Fruit fly (Drosophila melanogaster): ENCODE data around the gene CG14195.

CG14195 gene

DNA sequence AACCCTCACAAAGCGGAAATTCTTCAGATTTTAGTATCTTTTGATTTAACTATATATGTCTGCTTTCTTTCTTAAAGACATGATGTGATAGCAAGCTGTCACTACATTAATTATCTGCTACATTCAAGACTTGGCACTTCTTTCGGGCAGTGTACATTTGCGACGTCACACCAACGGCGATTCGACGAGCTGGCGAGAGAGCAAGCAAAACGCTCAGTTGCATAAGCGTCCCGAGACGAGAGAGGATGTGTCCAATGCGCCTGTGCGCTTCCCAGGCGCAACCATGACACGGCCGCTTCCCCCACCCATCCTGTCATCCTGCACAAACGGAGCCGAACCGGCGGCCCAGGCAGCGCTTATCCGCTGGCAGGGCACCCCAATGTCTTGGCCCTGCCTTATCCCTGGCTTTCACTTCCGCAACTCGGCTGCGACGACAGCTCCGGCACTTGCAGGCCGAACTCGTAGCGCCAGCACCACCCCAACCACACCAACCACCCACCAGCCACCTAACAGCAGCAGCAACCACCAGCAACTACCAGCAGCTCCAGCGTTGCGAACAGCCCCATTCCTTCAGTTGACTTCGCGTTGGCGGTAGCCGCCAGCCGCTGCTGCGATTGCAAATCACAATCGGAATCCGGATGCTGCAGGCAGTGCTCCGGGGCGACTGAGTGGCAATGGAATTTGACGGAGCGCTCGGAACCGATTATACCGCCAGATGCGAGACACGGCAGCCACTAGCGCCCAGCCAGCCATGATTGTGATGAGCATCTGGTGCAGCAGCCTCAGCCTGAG, 36.7 kb upstream of the CG14195 start, which contains the start of gene Hs3st-B:
Gene Hs3st-B (plus strand): TSS at position 214 of the 792 bp plus-strand sequence.
- TF ChIP-seq Eip78C (GFP tag) (peak; percentile 43), CG34406 (GFP tag; optimal IDR thresholded peaks at IDR 0.05) (no peak), CG32006 (GFP tag; optimal IDR thresholded peaks at IDR 0.05) (no peak), CG4318 (GFP tag; optimal IDR thresholded peaks at IDR 0.05) (no peak), esn (GFP tag; optimal IDR thresholded peaks at IDR 0.05) (no peak), topi (GFP tag; optimal IDR thresholded peaks at IDR 0.05) (no peak), CG3919 (GFP tag; optimal IDR thresholded peaks at IDR 0.05) (no peak), eg (GFP tag; IDR thresholded peaks at IDR 0.05) (no peak), CG11902 (GFP tag; optimal IDR thresholded peaks at IDR 0.05) (no peak), vri (GFP tag; optimal IDR thresholded peaks at IDR 0.05) (peak; percentile 14), Smox (GFP tag; optimal IDR thresholded peaks at IDR 0.05) (no peak), Sox15 (GFP tag; optimal IDR thresholded peaks at IDR 0.05) (no peak), CG9139 (GFP tag; optimal IDR thresholded peaks at IDR 0.05) (no peak), achi (GFP tag; optimal IDR thresholded peaks at IDR 0.05) (no peak), Gug (GFP tag; IDR thresholded peaks at IDR 0.05) (no peak)

DNA sequence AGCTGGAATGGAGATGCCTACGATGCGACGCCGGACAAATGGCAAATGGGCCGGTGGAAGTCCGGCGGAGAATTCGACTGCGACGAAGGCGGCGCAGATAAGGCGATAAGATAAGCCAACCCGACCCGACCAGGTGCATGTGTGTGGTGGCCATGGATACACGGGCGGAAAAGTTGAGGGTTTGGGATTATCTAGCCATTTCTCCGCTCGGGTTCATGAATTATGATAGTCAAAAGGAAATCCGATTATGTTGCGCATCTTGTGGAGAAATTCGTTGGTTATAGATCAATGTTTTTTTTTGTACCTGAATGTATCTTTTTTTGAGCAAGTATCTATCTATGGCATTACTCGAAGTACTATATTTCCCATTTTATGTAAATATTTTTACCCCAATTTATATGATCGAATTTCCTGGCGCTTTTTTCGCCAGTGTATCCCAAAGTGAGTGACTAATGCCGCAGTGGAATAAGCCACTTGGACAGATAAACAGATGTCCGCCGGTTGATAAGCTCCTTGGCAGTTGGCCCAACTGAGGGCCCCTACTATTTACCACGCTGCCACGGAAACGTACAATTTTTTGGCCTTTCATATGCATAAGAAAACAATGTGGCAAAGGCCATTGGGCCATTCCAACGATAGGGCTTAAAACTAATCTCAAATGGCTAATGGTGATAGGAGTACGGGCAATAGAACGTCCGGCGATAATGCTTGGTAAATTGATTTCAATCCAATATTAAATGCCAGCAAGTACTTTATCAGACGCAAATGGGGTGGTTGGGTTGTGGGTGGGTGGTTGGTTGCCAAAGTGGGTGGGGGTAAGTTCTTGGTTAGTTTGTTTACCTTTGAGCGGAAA, 35.5 kb upstream of the CG14195 start, which contains the start of gene CG7992:
Gene CG7992 (minus strand): TSS at position 51 of the 853 bp plus-strand sequence.
- TF ChIP-seq Eip93F (GFP tag; optimal IDR thresholded peaks at IDR 0.05), result no peak
- TF ChIP-seq CG9139 (GFP tag; optimal IDR thresholded peaks at IDR 0.05), result no peak
- no peak for TF ChIP-seq CG3032 (tag; optimal IDR thresholded peaks at IDR 0.05)
- TF ChIP-seq net (GFP tag; optimal IDR thresholded peaks at IDR 0.05), result peak; percentile 48
- TF ChIP-seq esn (GFP tag; optimal IDR thresholded peaks at IDR 0.05), result peak; percentile 64
- peak; percentile 80 for TF ChIP-seq Eip78C (GFP tag)
- TF ChIP-seq CG6276 (GFP tag; optimal IDR thresholded peaks at IDR 0.05), result no peak
- no peak for TF ChIP-seq CG11294 (GFP tag; IDR thresholded peaks at IDR 0.05)
- peak; percentile 33 for TF ChIP-seq Sox14 (GFP tag; optimal IDR thresholded peaks at IDR 0.05)
- TF ChIP-seq lz (GFP tag; optimal IDR thresholded peaks at IDR 0.05), result peak; percentile 49
- TF ChIP-seq CG8632 (GFP tag; optimal IDR thresholded peaks at IDR 0.05), result peak; percentile 40
- TF ChIP-seq achi (GFP tag; optimal IDR thresholded peaks at IDR 0.05), result peak; percentile 4
- TF ChIP-seq CG6792 (GFP tag; optimal IDR thresholded peaks at IDR 0.05), result peak; percentile 56
- TF ChIP-seq topi (GFP tag; optimal IDR thresholded peaks at IDR 0.05), result peak; percentile 58
- peak; percentile 45 for TF ChIP-seq pdm3 (GFP tag; optimal IDR thresholded peaks at IDR 0.05)
- TF ChIP-seq CG8119 (GFP tag; IDR thresholded peaks at IDR 0.05), result 0 out of 3 replicates have a peak, but pooled peaks have one; percentile 32
- peak; percentile 56 for TF ChIP-seq CG34406 (GFP tag; optimal IDR thresholded peaks at IDR 0.05)
- TF ChIP-seq cyc (GFP tag; optimal IDR thresholded peaks at IDR 0.05), result peak; percentile 41
- TF ChIP-seq CG32006 (GFP tag; optimal IDR thresholded peaks at IDR 0.05), result peak; percentile 30
- TF ChIP-seq vri (GFP tag; optimal IDR thresholded peaks at IDR 0.05), result peak; percentile 43
- no peak for TF ChIP-seq CG6808 (GFP tag; optimal IDR thresholded peaks at IDR 0.05)
- TF ChIP-seq CG31627 (GFP tag; optimal IDR thresholded peaks at IDR 0.05), result peak; percentile 47
- peak; percentile 51 for TF ChIP-seq Hr39 (GFP tag; optimal IDR thresholded peaks at IDR 0.05)
- TF ChIP-seq dac (GFP tag; optimal IDR thresholded peaks at IDR 0.05), result no peak
- TF ChIP-seq Smox (GFP tag; optimal IDR thresholded peaks at IDR 0.05), result peak; percentile 62
- peak; percentile 55 for TF ChIP-seq OdsH (GFP tag; optimal IDR thresholded peaks at IDR 0.05)
- peak; percentile 15 for TF ChIP-seq CG10631 (GFP tag; optimal IDR thresholded peaks at IDR 0.05)
- peak; percentile 22 for TF ChIP-seq Hr4 (GFP tag; optimal IDR thresholded peaks at IDR 0.05)
- TF ChIP-seq Hr38 (GFP tag; optimal IDR thresholded peaks at IDR 0.05), result no peak
- TF ChIP-seq CG11902 (GFP tag; optimal IDR thresholded peaks at IDR 0.05), result peak; percentile 6
- TF ChIP-seq Sox15 (GFP tag; optimal IDR thresholded peaks at IDR 0.05), result peak; percentile 31
- TF ChIP-seq eg (GFP tag; IDR thresholded peaks at IDR 0.05), result 0 out of 3 replicates have a peak, but pooled peaks have one; percentile 31
- no peak for TF ChIP-seq svp (GFP tag)
- peak; percentile 12 for TF ChIP-seq fkh (GFP tag; optimal IDR thresholded peaks at IDR 0.05)
- TF ChIP-seq Ets21C (GFP tag; optimal IDR thresholded peaks at IDR 0.05), result no peak
- TF ChIP-seq Gug (GFP tag; IDR thresholded peaks at IDR 0.05), result 0 out of 2 replicates have a peak, but pooled peaks have one; percentile 21
- TF ChIP-seq acj6 (GFP tag; optimal IDR thresholded peaks at IDR 0.05), result peak; percentile 51

All from whole organism, prepupa.